Worm (Caenorhabditis elegans): ENCODE measurements around the gene hot-9.
"Not testable (repeated sequence)": the region's sequence is repeated elsewhere in the genome, so short reads cannot be mapped to it uniquely, and the experiment has no call there.

Gene hot-9

ce11 chrIV:5028978-5029377 lies 16.3 kb downstream of the hot-9 start, which contains the start of the genes best-6 and C09B9.2:
Gene best-6, minus strand, starts transcription at chrIV:5029078.
Gene C09B9.2, plus strand, starts transcription at chrIV:5029291.
- TF ChIP-seq lir-3 (tag; optimal IDR thresholded peaks at IDR 0.05; ENCODE audit: poor library complexity): no peak

ce11 chrIV:5025646-5026045 lies 19.6 kb downstream of the hot-9 start, which contains the start of gene C09B9.85:
Gene C09B9.85, minus strand, starts transcription at chrIV:5025746.
- TF ChIP-seq fos-1 (tag; optimal IDR thresholded peaks at IDR 0.05): no peak
- no peak for TF ChIP-seq nhr-47 (tag; optimal IDR thresholded peaks at IDR 0.05)
- TF ChIP-seq blmp-1 (tag; optimal IDR thresholded peaks at IDR 0.05): no peak
- no peak for TF ChIP-seq ets-5 (GFP tag; IDR thresholded peaks at IDR 0.05)
- no peak for TF ChIP-seq nhr-19 (GFP tag; conservative IDR thresholded peaks at IDR 0.05)
- no peak for TF ChIP-seq lin-35 (GFP tag; optimal IDR thresholded peaks at IDR 0.05)
- TF ChIP-seq hlh-4 (tag; optimal IDR thresholded peaks at IDR 0.05): no peak
- no peak for TF ChIP-seq nhr-11 (tag; optimal IDR thresholded peaks at IDR 0.05)
- TF ChIP-seq nhr-12 (tag; optimal IDR thresholded peaks at IDR 0.05): no peak
- TF ChIP-seq hlh-17 (GFP tag; optimal IDR thresholded peaks at IDR 0.05; ENCODE audit: borderline replicate concordance): no peak
- TF ChIP-seq ceh-88 (GFP tag; IDR thresholded peaks at IDR 0.05): no peak
- no peak for TF ChIP-seq egl-27 (tag; optimal IDR thresholded peaks at IDR 0.05)
- no peak for TF ChIP-seq unc-86 (tag; optimal IDR thresholded peaks at IDR 0.05)
- TF ChIP-seq vab-15 (tag; optimal IDR thresholded peaks at IDR 0.05): no peak
- no peak for TF ChIP-seq lir-3 (tag; optimal IDR thresholded peaks at IDR 0.05; ENCODE audit: poor library complexity)
- no peak for TF ChIP-seq irx-1 (tag; optimal IDR thresholded peaks at IDR 0.05)
- no peak for TF ChIP-seq lsy-2 (tag; optimal IDR thresholded peaks at IDR 0.05)
- TF ChIP-seq nhr-84 (tag; optimal IDR thresholded peaks at IDR 0.05): no peak

- TF ChIP-seq lsy-2 (tag; optimal IDR thresholded peaks at IDR 0.05) (no peak), unc-98 (GFP tag; IDR thresholded peaks at IDR 0.05) (no peak), nhr-237 (tag; optimal IDR thresholded peaks at IDR 0.05) (no peak), C16A3.4 (tag; optimal IDR thresholded peaks at IDR 0.05) (no peak), sptf-1 (tag; optimal IDR thresholded peaks at IDR 0.05) (no peak), ces-1 (GFP tag; optimal IDR thresholded peaks at IDR 0.05) (no peak), nhr-77 (tag; optimal IDR thresholded peaks at IDR 0.05) (no peak), lin-15B (tag; optimal IDR thresholded peaks at IDR 0.05) (no peak), lir-3 (tag; optimal IDR thresholded peaks at IDR 0.05; ENCODE audit: poor library complexity) (no peak), nhr-19 (GFP tag; conservative IDR thresholded peaks at IDR 0.05) (no peak), ztf-11 (tag; optimal IDR thresholded peaks at IDR 0.05) (no peak), lin-14 (GFP tag; optimal IDR thresholded peaks at IDR 0.05) (no peak), C34B4.2 (tag; optimal IDR thresholded peaks at IDR 0.05) (no peak), snu-23 (GFP tag; optimal IDR thresholded peaks at IDR 0.05) (no peak), fkh-10 (GFP tag; optimal IDR thresholded peaks at IDR 0.05) (no peak), C04F5.9 (tag; optimal IDR thresholded peaks at IDR 0.05) (no peak), ceh-88 (GFP tag; IDR thresholded peaks at IDR 0.05) (no peak), mef-2 (tag; optimal IDR thresholded peaks at IDR 0.05) (no peak), elt-2 (tag; optimal IDR thresholded peaks at IDR 0.05) (no peak)
Observed at ce11 chrIV:5020533-5020932, 24.8 kb downstream of the hot-9 start, which contains the start of gene T28H11.8. Gene T28H11.8, minus strand, starts transcription at chrIV:5020633.

- not testable (repeated sequence) for TF ChIP-seq fkh-10 (GFP tag; optimal IDR thresholded peaks at IDR 0.05); dpl-1 (GFP tag; optimal IDR thresholded peaks at IDR 0.05); mef-2 (tag; optimal IDR thresholded peaks at IDR 0.05)
Observed at ce11 chrIV:5017075-5017474, 28.2 kb downstream of the hot-9 start, which contains the start of gene T28H11.7. Gene T28H11.7, minus strand, starts transcription at chrIV:5017175.

- not testable (repeated sequence) for TF ChIP-seq ces-1 (GFP tag; optimal IDR thresholded peaks at IDR 0.05); lsy-2 (tag; optimal IDR thresholded peaks at IDR 0.05); nhr-20 (tag; optimal IDR thresholded peaks at IDR 0.05)
Observed at ce11 chrIV:5016461-5016860, 28.8 kb downstream of the hot-9 start, which contains the start of gene ssq-4. Gene ssq-4, plus strand, starts transcription at chrIV:5016479.

Data from whole organism, L1 larva.